Worm (Caenorhabditis elegans): Measurements from ENCODE around the gene ncr-1.
A peak's percentile ranks its signal among the peaks of the same experiment; 100 is the strongest.

The ncr-1 gene

DNA sequence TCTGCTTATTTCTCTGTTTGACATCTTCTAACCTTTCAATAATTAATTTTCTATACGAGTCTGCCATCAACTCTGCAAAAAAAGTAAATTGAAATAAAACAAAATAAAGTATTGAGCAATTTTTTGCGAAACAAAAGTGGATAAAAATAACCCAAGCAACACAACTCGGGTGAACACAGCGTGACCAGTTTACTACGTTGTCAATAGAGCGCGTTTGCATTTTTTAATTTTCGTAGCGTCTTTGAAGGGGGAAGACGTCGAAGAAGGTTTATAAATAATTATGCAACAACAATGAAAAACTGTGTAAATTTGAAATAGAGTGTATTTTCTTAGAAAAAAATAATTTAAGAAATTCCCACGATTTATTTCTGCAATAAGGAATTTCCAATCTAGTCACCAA lies 26.3 kb downstream of the ncr-1 start, which contains the start of gene atg-16.1 (continued):
- TF ChIP-seq nhr-19 (GFP tag; conservative IDR thresholded peaks at IDR 0.05) (peak; percentile 21; the same call in 1 of the 2 replicates), hpl-2 (GFP tag; optimal IDR thresholded peaks at IDR 0.05) (no peak), nhr-28 (tag; optimal IDR thresholded peaks at IDR 0.05) (no peak), C34B4.2 (tag; optimal IDR thresholded peaks at IDR 0.05) (no peak), alr-1 (tag; optimal IDR thresholded peaks at IDR 0.05; ENCODE audit: borderline replicate concordance) (no peak), ztf-11 (tag; optimal IDR thresholded peaks at IDR 0.05) (no peak), lin-14 (GFP tag; optimal IDR thresholded peaks at IDR 0.05) (peak; percentile 87), nhr-90 (tag; optimal IDR thresholded peaks at IDR 0.05; ENCODE audit: poor library complexity) (peak; percentile 37), lin-15B (tag; optimal IDR thresholded peaks at IDR 0.05) (peak; percentile 27), vab-15 (tag; optimal IDR thresholded peaks at IDR 0.05) (no peak), aly-2 (tag; optimal IDR thresholded peaks at IDR 0.05) (no peak), snpc-4 (tag; optimal IDR thresholded peaks at IDR 0.05) (no peak), ama-1 (optimal IDR thresholded peaks at IDR 0.05) (no peak)

DNA sequence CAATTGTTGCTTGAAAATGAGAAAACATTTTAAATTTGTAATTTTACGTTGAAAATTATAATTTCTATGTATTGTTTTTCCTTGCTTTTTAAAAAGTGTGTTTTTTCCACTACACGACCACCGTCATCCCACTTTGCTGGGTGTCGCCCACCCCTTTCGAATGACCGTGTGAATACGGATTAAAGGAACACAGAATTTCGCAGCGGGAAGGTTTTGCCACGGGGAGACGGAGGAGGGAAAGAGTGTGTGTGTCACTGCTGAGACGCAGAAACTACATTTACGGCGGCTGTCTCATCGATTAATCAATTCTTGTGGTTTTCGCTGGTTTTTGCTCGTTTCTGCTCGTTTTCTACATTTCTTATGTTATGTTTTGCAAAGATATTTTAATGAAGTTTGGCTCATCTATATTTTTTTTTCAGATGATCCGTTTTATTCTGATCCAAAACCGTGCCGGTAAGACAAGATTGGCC lies 30.8 kb downstream of the ncr-1 start, which contains the start of gene aps-2:
aps-2 (plus strand) TSS at position 420 of the 470 bp plus-strand sequence.
- TF ChIP-seq mdl-1 (tag; optimal IDR thresholded peaks at IDR 0.05): peak in 1 of 2 experiments; percentile 8
- TF ChIP-seq swsn-7 (tag; optimal IDR thresholded peaks at IDR 0.05): peak; percentile 57
- TF ChIP-seq mep-1 (tag; optimal IDR thresholded peaks at IDR 0.05): peak; percentile 38
- peak; percentile 39 for TF ChIP-seq fkh-10 (GFP tag; optimal IDR thresholded peaks at IDR 0.05)
- peak; percentile 64 for TF ChIP-seq nhr-85 (tag)
- TF ChIP-seq nhr-19 (GFP tag; conservative IDR thresholded peaks at IDR 0.05): peak; percentile 38
- TF ChIP-seq nhr-90 (tag; optimal IDR thresholded peaks at IDR 0.05; ENCODE audit: poor library complexity): peak; percentile 28
- TF ChIP-seq jun-1 (tag; optimal IDR thresholded peaks at IDR 0.05): peak; percentile 40
- TF ChIP-seq ceh-63 (GFP tag; optimal IDR thresholded peaks at IDR 0.05): no peak
- peak; percentile 71 for TF ChIP-seq xbp-1 (tag; optimal IDR thresholded peaks at IDR 0.05)
- TF ChIP-seq fkh-8 (tag; optimal IDR thresholded peaks at IDR 0.05): peak; percentile 26
- TF ChIP-seq ceh-88 (GFP tag; IDR thresholded peaks at IDR 0.05): no peak
- peak; percentile 32 to 61 for TF ChIP-seq lin-35 (GFP tag; optimal IDR thresholded peaks at IDR 0.05)
- TF ChIP-seq snu-23 (GFP tag; optimal IDR thresholded peaks at IDR 0.05): peak; percentile 67
- no peak for TF ChIP-seq nhr-237 (tag; optimal IDR thresholded peaks at IDR 0.05)
- TF ChIP-seq blmp-1 (tag; optimal IDR thresholded peaks at IDR 0.05): peak; percentile 22
- TF ChIP-seq lsy-2 (tag; optimal IDR thresholded peaks at IDR 0.05): peak; percentile 34 to 70
- TF ChIP-seq egl-13 (tag; optimal IDR thresholded peaks at IDR 0.05): peak; percentile 13
- TF ChIP-seq unc-30 (tag; optimal IDR thresholded peaks at IDR 0.05): no peak
- peak; percentile 28 to 49 (median 47) for TF ChIP-seq dpl-1 (GFP tag; optimal IDR thresholded peaks at IDR 0.05)
- no peak for TF ChIP-seq nhr-11 (tag; optimal IDR thresholded peaks at IDR 0.05)
- TF ChIP-seq irx-1 (tag; optimal IDR thresholded peaks at IDR 0.05): no peak
- TF ChIP-seq lin-39 (tag; optimal IDR thresholded peaks at IDR 0.05): peak; percentile 28
- TF ChIP-seq nhr-20 (tag; optimal IDR thresholded peaks at IDR 0.05): peak; percentile 53
- TF ChIP-seq ceh-82 (tag; optimal IDR thresholded peaks at IDR 0.05): peak in 2 of 3 experiments; percentile 5 to 67
- TF ChIP-seq sox-4 (tag; optimal IDR thresholded peaks at IDR 0.05): no peak
- TF ChIP-seq efl-1 (optimal IDR thresholded peaks at IDR 0.05): peak; percentile 48 to 69
- peak in 1 of 2 experiments; percentile 90 for TF ChIP-seq efl-1 (GFP tag; optimal IDR thresholded peaks at IDR 0.05 in 1 of 2)
- TF ChIP-seq nhr-47 (tag; optimal IDR thresholded peaks at IDR 0.05): peak; percentile 69
- peak; percentile 74 for TF ChIP-seq lin-14 (GFP tag; optimal IDR thresholded peaks at IDR 0.05)
- peak; percentile 45 for TF ChIP-seq C16A3.4 (tag; optimal IDR thresholded peaks at IDR 0.05)
- TF ChIP-seq rnt-1 (tag; optimal IDR thresholded peaks at IDR 0.05): peak; percentile 62
- peak; percentile 41 for TF ChIP-seq unc-86 (tag; optimal IDR thresholded peaks at IDR 0.05)
- TF ChIP-seq F16B12.6 (tag; optimal IDR thresholded peaks at IDR 0.05): peak; percentile 15
